Fruit fly (Drosophila melanogaster): ENCODE measurements around the gene CG31431.

Gene CG31431

dm6 chr3R:21870158-21870971 lies at the start of gene CG31431:
CG31431 (plus strand) TSS chr3R:21870681.
- TF ChIP-seq vri (GFP tag; optimal IDR thresholded peaks at IDR 0.05) (peak; percentile 65), Hr4 (GFP tag; optimal IDR thresholded peaks at IDR 0.05) (peak; percentile 90), CG32006 (GFP tag; optimal IDR thresholded peaks at IDR 0.05) (peak; percentile 89), CG31627 (GFP tag; optimal IDR thresholded peaks at IDR 0.05) (peak; percentile 56), CG1621 (tag; optimal IDR thresholded peaks at IDR 0.05) (peak; percentile 81), CG3919 (GFP tag; optimal IDR thresholded peaks at IDR 0.05) (peak; percentile 88), Smox (GFP tag; optimal IDR thresholded peaks at IDR 0.05) (no peak), CG6792 (GFP tag; optimal IDR thresholded peaks at IDR 0.05) (peak; percentile 65), acj6 (GFP tag; optimal IDR thresholded peaks at IDR 0.05) (peak; percentile 80), achi (GFP tag; optimal IDR thresholded peaks at IDR 0.05) (peak; percentile 79), net (GFP tag; optimal IDR thresholded peaks at IDR 0.05) (peak; percentile 82), CG6854 (GFP tag; optimal IDR thresholded peaks at IDR 0.05) (no peak), Sox15 (GFP tag; optimal IDR thresholded peaks at IDR 0.05) (peak; percentile 62), spab (GFP tag; optimal IDR thresholded peaks at IDR 0.05) (peak; percentile 77), Eip78C (GFP tag) (peak; percentile 93), Sox102F (GFP tag; optimal IDR thresholded peaks at IDR 0.05) (peak; percentile 37), CG4318 (GFP tag; optimal IDR thresholded peaks at IDR 0.05) (peak; percentile 68), Sox14 (GFP tag; optimal IDR thresholded peaks at IDR 0.05) (peak; percentile 66), dsx (GFP tag; optimal IDR thresholded peaks at IDR 0.05; ENCODE audit: poor library complexity, severe bottlenecking) (peak; percentile 78), CG10631 (GFP tag; optimal IDR thresholded peaks at IDR 0.05) (peak; percentile 77), Gug (GFP tag; IDR thresholded peaks at IDR 0.05) (peak; percentile 93), Hr39 (GFP tag; optimal IDR thresholded peaks at IDR 0.05) (peak; percentile 65), cyc (GFP tag; optimal IDR thresholded peaks at IDR 0.05) (peak; percentile 68), CG10669 (GFP tag; optimal IDR thresholded peaks at IDR 0.05) (peak; percentile 82), svp (GFP tag) (peak; percentile 66), CG8319 (GFP tag; optimal IDR thresholded peaks at IDR 0.05) (peak; percentile 66), pdm3 (GFP tag; optimal IDR thresholded peaks at IDR 0.05) (peak; percentile 82), CG16779 (tag; optimal IDR thresholded peaks at IDR 0.05) (peak; percentile 64), CG6808 (GFP tag; optimal IDR thresholded peaks at IDR 0.05) (peak; percentile 75), ss (GFP tag; optimal IDR thresholded peaks at IDR 0.05) (peak; percentile 58 to 76), Ets21C (GFP tag; optimal IDR thresholded peaks at IDR 0.05) (peak; percentile 19), CG6163 (GFP tag; IDR thresholded peaks at IDR 0.05) (peak; percentile 92), CG8119 (GFP tag; IDR thresholded peaks at IDR 0.05) (peak; percentile 91), CG11762 (GFP tag; optimal IDR thresholded peaks at IDR 0.05; ENCODE audit: insufficient read depth) (peak; percentile 73), eg (GFP tag; IDR thresholded peaks at IDR 0.05) (peak; percentile 95), CG11294 (GFP tag; IDR thresholded peaks at IDR 0.05) (peak; percentile 88), Blimp-1 (GFP tag; optimal IDR thresholded peaks at IDR 0.05) (no peak), dac (GFP tag; optimal IDR thresholded peaks at IDR 0.05) (peak; percentile 30), CG15336 (GFP tag; IDR thresholded peaks at IDR 0.05) (peak; percentile 90), Ets96B (tag; optimal IDR thresholded peaks at IDR 0.05) (peak; percentile 82), Lpt (GFP tag; optimal IDR thresholded peaks at IDR 0.05) (peak; percentile 87), Hr38 (GFP tag; optimal IDR thresholded peaks at IDR 0.05) (peak; percentile 36), CG8632 (GFP tag; optimal IDR thresholded peaks at IDR 0.05) (peak; percentile 55), fd85E (GFP tag; optimal IDR thresholded peaks at IDR 0.05) (no peak), CG3032 (tag; optimal IDR thresholded peaks at IDR 0.05) (peak; percentile 81), fkh (GFP tag; optimal IDR thresholded peaks at IDR 0.05) (peak; percentile 97), Met (GFP tag; optimal IDR thresholded peaks at IDR 0.05) (peak; percentile 52), topi (GFP tag; optimal IDR thresholded peaks at IDR 0.05) (peak; percentile 67), lz (GFP tag; optimal IDR thresholded peaks at IDR 0.05) (peak; percentile 53), CG11902 (GFP tag; optimal IDR thresholded peaks at IDR 0.05) (peak; percentile 63), CG34406 (GFP tag; optimal IDR thresholded peaks at IDR 0.05) (peak; percentile 57)

Measured in whole organism, prepupa.